Fruit fly (Drosophila melanogaster) whole organism, embryonic: ENCODE measurements around the gene Dh31.

ENCODE experiments used
- CG4424 ChIP-seq: fragments of 200-800 bp; sonication (Bioruptor generic); optimal IDR thresholded peaks from 3 replicates; lab custom pipeline; 2016; ENCODE audit warnings: missing biosample characterization, missing genetic modification characterization
- ac ChIP-seq: fragments of 200-800 bp; sonication (Bioruptor generic); optimal IDR thresholded peaks from 3 replicates; lab custom pipeline; 2017; ENCODE audit warnings: missing biosample characterization, mild to moderate bottlenecking, missing genetic modification characterization
- h ChIP-seq: fragments of >200 bp; optimal IDR thresholded peaks from 2 replicates; lab custom pipeline; 2017

- peak; percentile 94 for TF ChIP-seq CG4424 (GFP tag; lab: Kevin White, UChicago)
- TF ChIP-seq h (lab: Kevin White, UChicago) = no peak
- peak; percentile 31 for TF ChIP-seq ac (GFP tag; lab: Kevin White, UChicago)
These were observed 28.1 kb upstream of the Dh31 start for dm6 chr2L:8534515-8535295.
